Fruit fly (Drosophila melanogaster): Measurements from ENCODE around the gene cm.

cm gene

dm6 chrX:6990105-6990504 lies 20.8 kb downstream of the cm start (continued):
- TF ChIP-seq Mad (GFP tag; optimal IDR thresholded peaks at IDR 0.05) (no peak), zen2 (GFP tag; IDR thresholded peaks at IDR 0.05; ENCODE audit: partially characterized antibody) (no peak), sima (GFP tag; optimal IDR thresholded peaks at IDR 0.05) (no peak), CG2712 (tag; optimal IDR thresholded peaks at IDR 0.05) (peak; percentile 32), vnd (GFP tag; IDR thresholded peaks at IDR 0.05; ENCODE audit: partially characterized antibody) (no peak), zfh1 (GFP tag; IDR thresholded peaks at IDR 0.05) (no peak), CG17385 (GFP tag; optimal IDR thresholded peaks at IDR 0.05) (peak; percentile 8), bsh (GFP tag; optimal IDR thresholded peaks at IDR 0.05) (peak in 1 of 2 experiments; percentile 28), CG10431 (GFP tag; optimal IDR thresholded peaks at IDR 0.05) (no peak), gem (tag; optimal IDR thresholded peaks at IDR 0.05) (peak; percentile 34), CG1529 (GFP tag; optimal IDR thresholded peaks at IDR 0.05) (no peak), CG2678 (tag; optimal IDR thresholded peaks at IDR 0.05) (peak; percentile 37), slou (GFP tag; optimal IDR thresholded peaks at IDR 0.05) (no peak), row (GFP tag; IDR thresholded peaks at IDR 0.05) (peak; percentile 45), dpn (GFP tag; optimal IDR thresholded peaks at IDR 0.05) (no peak), CG4328 (GFP tag; optimal IDR thresholded peaks at IDR 0.05) (no peak), CG14860 (GFP tag; IDR thresholded peaks at IDR 0.05; ENCODE audit: partially characterized antibody) (no peak), insv (GFP tag; optimal IDR thresholded peaks at IDR 0.05) (no peak), PHDP (tag; optimal IDR thresholded peaks at IDR 0.05) (no peak), fd96Cb (tag; optimal IDR thresholded peaks at IDR 0.05) (peak; percentile 14), Mrtf (GFP tag; IDR thresholded peaks at IDR 0.05) (no peak), CG2120 (GFP tag; optimal IDR thresholded peaks at IDR 0.05) (peak; percentile 27), ind (GFP tag; optimal IDR thresholded peaks at IDR 0.05) (peak; percentile 10), oc (tag; optimal IDR thresholded peaks at IDR 0.05) (peak; percentile 54), fd64A (GFP tag; optimal IDR thresholded peaks at IDR 0.05) (no peak), CG7839 (tag; optimal IDR thresholded peaks at IDR 0.05) (peak; percentile 29), slbo (GFP tag; IDR thresholded peaks at IDR 0.05) (0 out of 2 replicates have a peak, but pooled peaks have one; percentile 28), abd-A (tag; optimal IDR thresholded peaks at IDR 0.05) (peak; percentile 80), sd (tag; optimal IDR thresholded peaks at IDR 0.05) (peak; percentile 13), ac (GFP tag; optimal IDR thresholded peaks at IDR 0.05) (no peak), chm (GFP tag; IDR thresholded peaks at IDR 0.05) (peak; percentile 43; the same call in 1 of the 2 replicates), CG13894 (tag; optimal IDR thresholded peaks at IDR 0.05) (peak; percentile 5), eyg (GFP tag; optimal IDR thresholded peaks at IDR 0.05) (no peak), CG10959 (GFP tag; IDR thresholded peaks at IDR 0.05) (no peak), CG9797 (GFP tag; optimal IDR thresholded peaks at IDR 0.05) (no peak), CG34376 (GFP tag; optimal IDR thresholded peaks at IDR 0.05) (no peak), CG11504 (tag; optimal IDR thresholded peaks at IDR 0.05) (peak; percentile 13), Med (GFP tag) (peak; percentile 72), trh (GFP tag; optimal IDR thresholded peaks at IDR 0.05) (no peak), CG10147 (GFP tag; optimal IDR thresholded peaks at IDR 0.05) (peak; percentile 14), CG4730 (GFP tag; IDR thresholded peaks at IDR 0.05) (no peak), grn (GFP tag; optimal IDR thresholded peaks at IDR 0.05) (peak; percentile 44), CG15601 (tag; optimal IDR thresholded peaks at IDR 0.05) (peak; percentile 12), Gsc (GFP tag; IDR thresholded peaks at IDR 0.05) (no peak), Blimp-1 (GFP tag; optimal IDR thresholded peaks at IDR 0.05) (peak; percentile 48), sc (optimal IDR thresholded peaks at IDR 0.05) (no peak), sc (GFP tag; optimal IDR thresholded peaks at IDR 0.05) (no peak), D19A (tag; optimal IDR thresholded peaks at IDR 0.05) (peak; percentile 96), CG12769 (tag; optimal IDR thresholded peaks at IDR 0.05) (peak; percentile 31), Nf-YA (GFP tag; IDR thresholded peaks at IDR 0.05) (no peak), Side (GFP tag; optimal IDR thresholded peaks at IDR 0.05) (no peak)
